Worm (Caenorhabditis elegans): ENCODE data around the gene F16B4.4.

ce11 chrV:1631717-1632116, 37.9 kb downstream of the F16B4.4 start, which contains the start of gene irld-17:
- TF ChIP-seq F37D6.2 (tag; optimal IDR thresholded peaks at IDR 0.05) (no peak), egl-43 (GFP tag; IDR thresholded peaks at IDR 0.05) (no peak), unc-130 (GFP tag; optimal IDR thresholded peaks at IDR 0.05) (no peak), lin-13 (GFP tag; optimal IDR thresholded peaks at IDR 0.05) (no peak), snpc-4 (tag; optimal IDR thresholded peaks at IDR 0.05) (no peak), rbr-2 (tag; optimal IDR thresholded peaks at IDR 0.05) (no peak), mdl-1 (tag; optimal IDR thresholded peaks at IDR 0.05) (no peak), nhr-77 (tag; optimal IDR thresholded peaks at IDR 0.05) (no peak), lsy-2 (tag; optimal IDR thresholded peaks at IDR 0.05) (no peak), R02D3.7 (tag; optimal IDR thresholded peaks at IDR 0.05) (no peak), jun-1 (tag; optimal IDR thresholded peaks at IDR 0.05) (no peak)

Data from whole organism, L4 larva.